Worm (Caenorhabditis elegans) whole organism, L4/young adult: ENCODE data around the gene F08G12.3.

Experiments
- W03F9.2 ChIP-seq: fragments of 150-350 bp; optimal IDR thresholded peaks from 2 replicates; lab custom pipeline; 2014; ENCODE audit warnings: missing biosample characterization, missing genetic modification characterization
- him-1 ChIP-seq: sonication (generic microtip); optimal IDR thresholded peaks from 2 replicates; lab custom pipeline; 2016; ENCODE audit warnings: missing genotype, missing genetic modification reagents, missing genetic modification characterization, missing compliant biosample characterization

DNA sequence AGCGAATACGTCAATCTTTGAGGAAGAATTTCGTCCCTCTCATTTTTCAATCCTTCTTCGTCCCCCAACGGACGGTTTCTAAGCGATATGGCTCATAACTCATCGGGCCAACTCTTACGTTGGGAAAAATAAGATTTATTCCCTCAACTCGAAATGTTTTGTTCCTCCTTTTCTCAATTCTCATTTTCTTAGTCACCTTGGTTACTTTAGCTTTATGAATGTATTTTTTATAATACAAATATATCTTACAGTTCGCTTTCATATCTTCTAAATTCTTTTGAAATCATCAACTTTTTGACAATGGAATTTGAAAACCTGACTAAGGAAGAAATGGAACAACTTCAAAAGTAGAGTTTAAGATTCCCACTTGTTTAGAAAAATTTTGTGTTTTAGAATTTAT lies 29.4 kb downstream of the F08G12.3 start, which contains the start of gene npr-9:
- TF ChIP-seq W03F9.2 (tag; lab: Kevin White, UChicago), result no peak
- TF ChIP-seq him-1 (tag; lab: Kevin White, UChicago), result no peak
